Fruit fly (Drosophila melanogaster) Kc167 (cell line): Measurements from ENCODE around the gene eIF3d1.

Experiments used
- Myc ChIP-seq: fragments of >200 bp; optimal IDR thresholded peaks from 2 replicates; lab custom pipeline; 2017; ENCODE audit warnings: missing external identifiers
- Sin3A ChIP-seq: fragments of >200 bp; optimal IDR thresholded peaks from 2 replicates; lab custom pipeline; 2018; ENCODE audit warnings: missing external identifiers
- h ChIP-seq: fragments of >200 bp; optimal IDR thresholded peaks from 3 replicates; lab custom pipeline; 2018; ENCODE audit warnings: missing external identifiers
- insv ChIP-seq: fragments of >200 bp; optimal IDR thresholded peaks from 3 replicates; lab custom pipeline; 2018; ENCODE audit warnings: missing external identifiers
- psq ChIP-seq: fragments of >200 bp; optimal IDR thresholded peaks from 2 replicates; lab custom pipeline; 2017; ENCODE audit warnings: missing external identifiers
- ttk ChIP-seq: sonication (Bioruptor generic); optimal IDR thresholded peaks from 2 replicates; lab custom pipeline; 2017; ENCODE audit warnings: missing external identifiers

eIF3d1 gene

dm6 chr3R:23682203-23682602, 2.4 kb downstream of the eIF3d1 start, which contains the start of gene CG16710:
Gene CG16710, plus strand, starts transcription at chr3R:23682503.
- TF ChIP-seq h = no peak
- no peak for TF ChIP-seq Myc (lab: Kevin White, UChicago)
- no peak for TF ChIP-seq Sin3A (lab: Kevin White, UChicago)
- TF ChIP-seq insv = no peak
- no peak for TF ChIP-seq ttk (lab: Kevin White, UChicago)
- no peak for TF ChIP-seq psq

dm6 chr3R:23683757-23684156, 3.9 kb downstream of the eIF3d1 start, which contains the start of gene CG18754:
Gene CG18754, plus strand, starts transcription at chr3R:23684057.
- TF ChIP-seq Sin3A (lab: Kevin White, UChicago) (no peak), insv (no peak), psq (no peak), h (no peak), ttk (lab: Kevin White, UChicago) (no peak), Myc (lab: Kevin White, UChicago) (no peak)

- TF ChIP-seq Myc (lab: Kevin White, UChicago) (no peak), Sin3A (lab: Kevin White, UChicago) (no peak), psq (no peak), insv (no peak), h (no peak), ttk (lab: Kevin White, UChicago) (no peak)
Measured at dm6 chr3R:23685955-23686354, 6.1 kb downstream of the eIF3d1 start, which contains the start of gene SPE. Gene SPE, plus strand, starts transcription at chr3R:23686255.

dm6 chr3R:23686924-23687323, 7.1 kb downstream of the eIF3d1 start:
- TF ChIP-seq ttk (lab: Kevin White, UChicago) (no peak), psq (no peak), h (no peak), Sin3A (lab: Kevin White, UChicago) (no peak), Myc (lab: Kevin White, UChicago) (no peak), insv (no peak)

dm6 chr3R:23694579-23695033, 14.8 kb downstream of the eIF3d1 start, which contains the start of gene CG10254:
Gene CG10254, minus strand, starts transcription at chr3R:23694983.
- TF ChIP-seq psq (no peak), Sin3A (lab: Kevin White, UChicago) (no peak), h (no peak)

dm6 chr3R:23696145-23696544, 16.3 kb downstream of the eIF3d1 start, which contains the start of gene CG10252:
Gene CG10252, minus strand, starts transcription at chr3R:23696245.
- TF ChIP-seq ttk (lab: Kevin White, UChicago) (no peak), h (no peak), Myc (lab: Kevin White, UChicago) (no peak)

- TF ChIP-seq insv = no peak
- no peak for TF ChIP-seq ttk (lab: Kevin White, UChicago)
- TF ChIP-seq Myc (lab: Kevin White, UChicago) = no peak
- no peak for TF ChIP-seq Sin3A (lab: Kevin White, UChicago)
- TF ChIP-seq psq = no peak
- no peak for TF ChIP-seq h
Measured at dm6 chr3R:23698835-23699234, 19.0 kb downstream of the eIF3d1 start, which contains the start of gene prt. Gene prt, minus strand, starts transcription at chr3R:23699027.

- TF ChIP-seq Myc (lab: Kevin White, UChicago) (no peak), Sin3A (lab: Kevin White, UChicago) (no peak)
Measured at dm6 chr3R:23700304-23700767, 20.5 kb downstream of the eIF3d1 start, which contains the start of the genes CG31468 and Gba1a. Gene CG31468, minus strand, starts transcription at chr3R:23700354. Gene Gba1a, plus strand, starts transcription at chr3R:23700621.

- TF ChIP-seq ttk (lab: Kevin White, UChicago) (no peak), Myc (lab: Kevin White, UChicago) (no peak), psq (no peak), insv (no peak), h (no peak), Sin3A (lab: Kevin White, UChicago) (no peak)
Measured at dm6 chr3R:23702461-23702860, 22.6 kb downstream of the eIF3d1 start, which contains the start of gene Qsox4. Gene Qsox4, plus strand, starts transcription at chr3R:23702761.

- TF ChIP-seq ttk (lab: Kevin White, UChicago) (no peak), insv (no peak), Myc (lab: Kevin White, UChicago) (no peak)
Measured at dm6 chr3R:23704383-23705033, 24.7 kb downstream of the eIF3d1 start, which contains the start of gene Gba1b. Gene Gba1b, plus strand, starts transcription at chr3R:23704804.

- TF ChIP-seq ttk (lab: Kevin White, UChicago) (no peak), h (no peak), psq (no peak)
Measured at dm6 chr3R:23709508-23710208, 29.8 kb downstream of the eIF3d1 start, which contains the start of gene CG10301. Gene CG10301, plus strand, starts transcription at chr3R:23710158.

- no peak for TF ChIP-seq ttk (lab: Kevin White, UChicago)
- no peak for TF ChIP-seq Myc (lab: Kevin White, UChicago)
- TF ChIP-seq Sin3A (lab: Kevin White, UChicago) = no peak
- TF ChIP-seq insv = no peak
- TF ChIP-seq psq = no peak
- TF ChIP-seq h = no peak
Measured at dm6 chr3R:23711195-23711594, 31.4 kb downstream of the eIF3d1 start, which contains the start of gene CG10300. Gene CG10300, plus strand, starts transcription at chr3R:23711527.

- TF ChIP-seq ttk (lab: Kevin White, UChicago) (no peak), h (no peak), psq (no peak), insv (no peak), Sin3A (lab: Kevin White, UChicago) (no peak), Myc (lab: Kevin White, UChicago) (no peak)
Measured at dm6 chr3R:23713901-23714300, 34.1 kb downstream of the eIF3d1 start.
